Worm (Caenorhabditis elegans) whole organism, young adult: ENCODE results near the gene wdr-4.

ENCODE experiments used
- B0035.1 ChIP-seq: sonication (generic microtip); optimal IDR thresholded peaks from 2 replicates; lab custom pipeline; 2016; ENCODE audit warnings: missing genetic modification characterization, mild to moderate bottlenecking, missing compliant biosample characterization, missing genotype, missing genetic modification reagents
- C06A6.2 ChIP-seq: fragments of 200-800 bp; sonication (Bioruptor generic); conservative IDR thresholded peaks from 2 replicates; pipeline ENCODE4 v1.3.6; 2022; ENCODE audit warnings: missing genetic modification characterization, missing compliant biosample characterization
- C17E4.6 ChIP-seq: fragments of 200-800 bp; sonication (Bioruptor generic); IDR thresholded peaks from 2 replicates; pipeline ENCODE4 v1.3.6; 2022; ENCODE audit warnings: missing genetic modification reagents, missing genetic modification characterization, missing compliant biosample characterization
- F37B4.10 ChIP-seq: fragments of 200-800 bp; sonication (Bioruptor generic); IDR thresholded peaks from 2 replicates; pipeline ENCODE4 v1.3.6; 2022; ENCODE audit warnings: missing genetic modification characterization, missing compliant biosample characterization
- F55B11.4 ChIP-seq: sonication (generic microtip); optimal IDR thresholded peaks from 2 replicates; lab custom pipeline; 2016; ENCODE audit warnings: missing compliant biosample characterization, missing genetic modification characterization, borderline replicate concordance; ENCODE audit not compliant: insufficient read depth
- T26A5.8 ChIP-seq: sonication (generic microtip); optimal IDR thresholded peaks from 2 replicates; lab custom pipeline; 2016; ENCODE audit warnings: missing genetic modification characterization, missing compliant biosample characterization
- Y53F4B.3 ChIP-seq: fragments of 200-800 bp; sonication (Bioruptor generic); IDR thresholded peaks from 2 replicates; pipeline ENCODE4 v1.3.6; 2022; ENCODE audit warnings: missing genetic modification reagents, missing genetic modification characterization, missing compliant biosample characterization
- Y53G8AR.9 ChIP-seq: fragments of 200-800 bp; sonication (Bioruptor generic); conservative IDR thresholded peaks from 2 replicates; pipeline ENCODE4 v1.3.6; 2022; ENCODE audit warnings: missing genetic modification reagents, missing genetic modification characterization, missing compliant biosample characterization
- Y67H2A.10 ChIP-seq: fragments of 200-800 bp; sonication (Bioruptor generic); conservative IDR thresholded peaks from 2 replicates; pipeline ENCODE4 v1.3.6; 2022; ENCODE audit warnings: missing genetic modification reagents, missing genetic modification characterization, missing compliant biosample characterization
- Y79H2A.3 ChIP-seq: fragments of 200-800 bp; sonication (Bioruptor generic); conservative IDR thresholded peaks from 2 replicates; pipeline ENCODE4 v1.3.6; 2022; ENCODE audit warnings: missing genetic modification reagents, missing genetic modification characterization, missing compliant biosample characterization
- ZK185.1 ChIP-seq: sonication (generic microtip); optimal IDR thresholded peaks from 2 replicates; lab custom pipeline; 2016; ENCODE audit warnings: mild to moderate bottlenecking, missing genetic modification characterization, missing compliant biosample characterization; ENCODE audit not compliant: poor library complexity, severe bottlenecking
- akir-1 ChIP-seq: fragments of 200-800 bp; sonication (Bioruptor generic); optimal IDR thresholded peaks from 2 replicates; lab custom pipeline; 2018; ENCODE audit warnings: mild to moderate bottlenecking, missing genetic modification characterization, moderate library complexity, missing compliant biosample characterization
- athp-1 ChIP-seq: sonication (generic microtip); optimal IDR thresholded peaks from 2 replicates; lab custom pipeline; 2017; ENCODE audit warnings: mild to moderate bottlenecking, missing genetic modification characterization, missing compliant biosample characterization
- attf-6 ChIP-seq: fragments of 200-800 bp; sonication (Bioruptor generic); IDR thresholded peaks from 2 replicates; pipeline ENCODE4 v1.3.6; 2022; ENCODE audit warnings: missing genetic modification reagents, missing genetic modification characterization, missing compliant biosample characterization
- ccch-3 ChIP-seq: fragments of 200-800 bp; sonication (Bioruptor generic); optimal IDR thresholded peaks from 2 replicates; lab custom pipeline; 2018; ENCODE audit warnings: mild to moderate bottlenecking, missing genetic modification characterization, missing compliant biosample characterization
- cebp-2 ChIP-seq: fragments of 200-800 bp; sonication (Bioruptor generic); IDR thresholded peaks from 2 replicates; pipeline ENCODE4 v1.3.6; 2022; ENCODE audit warnings: missing genetic modification characterization, missing compliant biosample characterization
- chd-7 ChIP-seq: sonication (generic microtip); optimal IDR thresholded peaks from 2 replicates; lab custom pipeline; 2016; ENCODE audit warnings: mild to moderate bottlenecking, missing genetic modification characterization, moderate library complexity, missing compliant biosample characterization
- die-1 ChIP-seq: sonication (generic microtip); optimal IDR thresholded peaks from 2 replicates; lab custom pipeline; 2016; ENCODE audit warnings: missing genotype, mild to moderate bottlenecking, missing genetic modification characterization, missing compliant biosample characterization
- dox-1 ChIP-seq: fragments of 200-800 bp; sonication (Bioruptor generic); IDR thresholded peaks from 2 replicates; pipeline ENCODE4 v1.3.6; 2022; ENCODE audit warnings: missing genetic modification reagents, missing genetic modification characterization, missing compliant biosample characterization
- egl-44 ChIP-seq: fragments of 200-800 bp; sonication (Bioruptor generic); IDR thresholded peaks from 2 replicates; pipeline ENCODE4 v1.3.6; 2022; ENCODE audit warnings: missing genetic modification reagents, missing genetic modification characterization, missing compliant biosample characterization
- ekl-4 ChIP-seq: fragments of 200-800 bp; sonication (Bioruptor generic); IDR thresholded peaks from 2 replicates; pipeline ENCODE4 v1.3.6; 2022; ENCODE audit warnings: missing genetic modification reagents, missing genetic modification characterization, missing compliant biosample characterization
- hlh-12 ChIP-seq: sonication (generic microtip); optimal IDR thresholded peaks from 2 replicates; lab custom pipeline; 2016; ENCODE audit warnings: missing genetic modification characterization, missing compliant biosample characterization
- hsf-1 ChIP-seq: fragments of 200-800 bp; sonication (Bioruptor generic); IDR thresholded peaks from 2 replicates; pipeline ENCODE4 v1.3.6; 2022; ENCODE audit warnings: missing genetic modification reagents, missing genetic modification characterization, missing compliant biosample characterization
- let-526 ChIP-seq: fragments of 200-800 bp; sonication (Bioruptor generic); IDR thresholded peaks from 2 replicates; pipeline ENCODE4 v1.3.6; 2022; ENCODE audit warnings: missing genetic modification reagents, missing genetic modification characterization, missing compliant biosample characterization
- lir-1 ChIP-seq: fragments of 200-800 bp; sonication (Bioruptor generic); conservative IDR thresholded peaks from 2 replicates; pipeline ENCODE4 v1.3.6; 2022; ENCODE audit warnings: missing genetic modification reagents, missing genetic modification characterization, missing compliant biosample characterization
- lsl-1 ChIP-seq: fragments of 200-800 bp; sonication (Bioruptor generic); optimal IDR thresholded peaks from 2 replicates; lab custom pipeline; 2018; ENCODE audit warnings: mild to moderate bottlenecking, missing genetic modification characterization, moderate library complexity, missing compliant biosample characterization
- madf-3 ChIP-seq: fragments of 200-800 bp; sonication (Bioruptor generic); IDR thresholded peaks from 2 replicates; pipeline ENCODE4 v1.3.6; 2022; ENCODE audit warnings: missing genetic modification reagents, missing genetic modification characterization, missing compliant biosample characterization
- mel-28 ChIP-seq: sonication (generic microtip); optimal IDR thresholded peaks from 2 replicates; lab custom pipeline; 2016; ENCODE audit warnings: borderline replicate concordance, mild to moderate bottlenecking, missing genetic modification characterization, missing compliant biosample characterization
- mes-4 ChIP-seq: sonication (generic microtip); optimal IDR thresholded peaks from 2 replicates; lab custom pipeline; 2016; ENCODE audit warnings: missing genotype, missing genetic modification characterization, missing compliant biosample characterization
- nfya-2 ChIP-seq: fragments of 200-800 bp; sonication (Bioruptor generic); IDR thresholded peaks from 2 replicates; pipeline ENCODE4 v1.3.6; 2022; ENCODE audit warnings: missing genetic modification reagents, missing genetic modification characterization, missing compliant biosample characterization
- nfyb-1 ChIP-seq: fragments of 200-800 bp; sonication (Bioruptor generic); IDR thresholded peaks from 2 replicates; pipeline ENCODE4 v1.3.6; 2022; ENCODE audit warnings: missing genetic modification reagents, missing genetic modification characterization, missing compliant biosample characterization
- nhr-120 ChIP-seq: fragments of 200-800 bp; sonication (Bioruptor generic); IDR thresholded peaks from 2 replicates; pipeline ENCODE4 v1.3.6; 2022; ENCODE audit warnings: missing genetic modification characterization, missing compliant biosample characterization
- pbrm-1 ChIP-seq: fragments of 200-800 bp; sonication (Bioruptor generic); IDR thresholded peaks from 2 replicates; pipeline ENCODE4 v1.3.6; 2022; ENCODE audit warnings: missing genetic modification reagents, missing genetic modification characterization, missing compliant biosample characterization
- rec-8 ChIP-seq, 2 experiments: sonication (generic microtip); optimal IDR thresholded peaks; 2 replicates each; lab custom pipeline; 2016; ENCODE audit warnings: mild to moderate bottlenecking in 2 of 2, missing genetic modification characterization in 2 of 2, missing genetic modification reagents in 2 of 2, missing genotype in 2 of 2, missing biosample characterization in 1 of 2, missing compliant biosample characterization in 1 of 2, moderate library complexity in 1 of 2
- sdz-38 ChIP-seq: sonication (generic microtip); optimal IDR thresholded peaks from 2 replicates; lab custom pipeline; 2016; ENCODE audit warnings: missing genotype, missing genetic modification characterization, missing compliant biosample characterization
- snpc-1.3 ChIP-seq: sonication (generic microtip); optimal IDR thresholded peaks from 2 replicates; lab custom pipeline; 2017; ENCODE audit warnings: missing genetic modification characterization, mild to moderate bottlenecking, missing compliant biosample characterization, antibody characterized with exemption, moderate library complexity, missing genotype, missing genetic modification reagents; ENCODE audit not compliant: insufficient read depth
- somi-1 ChIP-seq: fragments of 200-800 bp; sonication (Bioruptor generic); optimal IDR thresholded peaks from 2 replicates; lab custom pipeline; 2018; ENCODE audit warnings: mild to moderate bottlenecking, missing genetic modification characterization, missing compliant biosample characterization
- tbp1 ChIP-seq: fragments of 200-800 bp; sonication (Bioruptor generic); optimal IDR thresholded peaks from 2 replicates; lab custom pipeline; 2018; ENCODE audit warnings: mild to moderate bottlenecking, missing genetic modification characterization, missing compliant biosample characterization
- tbx-9 ChIP-seq: sonication (generic microtip); optimal IDR thresholded peaks from 2 replicates; lab custom pipeline; 2016; ENCODE audit warnings: borderline replicate concordance, missing genetic modification characterization, inconsistent platforms, missing compliant biosample characterization
- unc-130 ChIP-seq: sonication (generic microtip); optimal IDR thresholded peaks from 2 replicates; lab custom pipeline; 2016; ENCODE audit warnings: missing genetic modification reagents, missing genetic modification characterization, missing compliant biosample characterization
- xnd-1 ChIP-seq: sonication (generic microtip); optimal IDR thresholded peaks from 2 replicates; lab custom pipeline; 2016; ENCODE audit warnings: missing genotype, missing genetic modification reagents, missing genetic modification characterization, missing compliant biosample characterization
- zim-3 ChIP-seq: sonication (generic microtip); optimal IDR thresholded peaks from 2 replicates; lab custom pipeline; 2017; ENCODE audit warnings: mild to moderate bottlenecking, missing genetic modification characterization, moderate library complexity, missing compliant biosample characterization
- ztf-18 ChIP-seq: sonication (generic microtip); optimal IDR thresholded peaks from 2 replicates; lab custom pipeline; 2016; ENCODE audit warnings: missing genotype, mild to moderate bottlenecking, missing genetic modification characterization, missing compliant biosample characterization
- ztf-6 ChIP-seq: fragments of 200-800 bp; sonication (Bioruptor generic); IDR thresholded peaks from 2 replicates; pipeline ENCODE4 v1.3.6; 2022; ENCODE audit warnings: missing genetic modification reagents, missing genetic modification characterization, missing compliant biosample characterization

wdr-4 gene

ce11 chrIII:6725489-6725888, at the start of gene wdr-4:
Gene wdr-4 (plus strand): TSS chrIII:6725789.
- no peak for TF ChIP-seq Y79H2A.3 (GFP tag; lab: Robert Waterston, UW)
- TF ChIP-seq Y53G8AR.9 (GFP tag; lab: Robert Waterston, UW): no peak

ce11 chrIII:6677304-6677703, 48.3 kb upstream of the wdr-4 start:
- no peak for TF ChIP-seq C06A6.2 (GFP tag; lab: Robert Waterston, UW)
- TF ChIP-seq let-526 (GFP tag; lab: Robert Waterston, UW): no peak

- TF ChIP-seq nfyb-1 (GFP tag; lab: Robert Waterston, UW): no peak
- TF ChIP-seq ekl-4 (GFP tag; lab: Robert Waterston, UW): no peak
- TF ChIP-seq F55B11.4 (tag; lab: Kevin White, UChicago): no peak
- TF ChIP-seq somi-1: no peak
- TF ChIP-seq attf-6 (GFP tag; lab: Robert Waterston, UW): no peak
- no peak for TF ChIP-seq Y53F4B.3 (GFP tag; lab: Robert Waterston, UW)
- no peak for TF ChIP-seq lsl-1 (GFP tag; lab: Kevin White, UChicago)
- TF ChIP-seq F37B4.10: no peak
- no peak for TF ChIP-seq die-1 (tag; lab: Kevin White, UChicago)
- TF ChIP-seq Y67H2A.10: no peak
- TF ChIP-seq, all 124 proteins: peak for 0
Observed at ce11 chrIII:6679323-6679722, 46.3 kb upstream of the wdr-4 start.

- TF ChIP-seq madf-3 (GFP tag; lab: Robert Waterston, UW) (no peak), hlh-12 (tag; lab: Kevin White, UChicago) (no peak), T26A5.8 (tag; lab: Kevin White, UChicago) (no peak), xnd-1 (no peak), F37B4.10 (no peak), dox-1 (GFP tag; lab: Robert Waterston, UW) (no peak), egl-44 (GFP tag; lab: Robert Waterston, UW) (no peak), die-1 (tag; lab: Kevin White, UChicago) (no peak), C17E4.6 (no peak), rec-8 (tag; optimal IDR thresholded peaks at IDR 0.05; lab: Kevin White, UChicago) (no peak), mel-28 (no peak), mes-4 (no peak), hsf-1 (GFP tag; lab: Robert Waterston, UW) (no peak), B0035.1 (tag; lab: Kevin White, UChicago) (no peak), unc-130 (GFP tag; lab: Kevin White, UChicago) (no peak), ztf-6 (GFP tag; lab: Robert Waterston, UW) (no peak), chd-7 (tag; lab: Kevin White, UChicago) (no peak), sdz-38 (tag; lab: Kevin White, UChicago) (no peak), nhr-120 (GFP tag; lab: Robert Waterston, UW) (no peak)
Observed at ce11 chrIII:6680963-6681362, 44.6 kb upstream of the wdr-4 start.

- TF ChIP-seq tbp1 (GFP tag; lab: Kevin White, UChicago): no peak
- no peak for TF ChIP-seq lir-1 (GFP tag; lab: Robert Waterston, UW)
- no peak for TF ChIP-seq athp-1 (tag; lab: Kevin White, UChicago)
- no peak for TF ChIP-seq cebp-2 (GFP tag; lab: Robert Waterston, UW)
- no peak for TF ChIP-seq zim-3
- no peak for TF ChIP-seq snpc-1.3 (tag; lab: Kevin White, UChicago)
- no peak for TF ChIP-seq ztf-6 (GFP tag; lab: Robert Waterston, UW)
- no peak for TF ChIP-seq hsf-1 (GFP tag; lab: Robert Waterston, UW)
- no peak for TF ChIP-seq pbrm-1 (GFP tag; lab: Robert Waterston, UW)
- TF ChIP-seq ZK185.1 (tag; lab: Kevin White, UChicago): no peak
- TF ChIP-seq tbx-9 (tag; lab: Kevin White, UChicago): no peak
- TF ChIP-seq nfya-2: no peak
- TF ChIP-seq ccch-3 (GFP tag; lab: Kevin White, UChicago): no peak
- no peak for TF ChIP-seq ztf-18 (tag; lab: Kevin White, UChicago)
- TF ChIP-seq akir-1 (GFP tag; lab: Kevin White, UChicago): no peak
- no peak for TF ChIP-seq C17E4.6
Observed at ce11 chrIII:6681790-6682189, 43.8 kb upstream of the wdr-4 start.
